Worm (Caenorhabditis elegans) whole organism, early embryonic: ENCODE measurements around the gene cri-3.

Experiments used
- F13C5.2 ChIP-seq: sonication (generic microtip); optimal IDR thresholded peaks from 2 replicates; lab custom pipeline; 2017; ENCODE audit warnings: mild to moderate bottlenecking, missing genetic modification characterization, inconsistent platforms, missing compliant biosample characterization
- aly-1 ChIP-seq: sonication (generic microtip); optimal IDR thresholded peaks from 2 replicates; lab custom pipeline; 2016; ENCODE audit warnings: missing genetic modification characterization, missing compliant biosample characterization
- ama-1 ChIP-seq: fragments of 150-350 bp; optimal IDR thresholded peaks from 2 replicates; lab custom pipeline; 2014
- ceh-13 ChIP-seq: fragments of 200-800 bp; sonication (Bioruptor generic); optimal IDR thresholded peaks from 2 replicates; lab custom pipeline; 2018; ENCODE audit warnings: mild to moderate bottlenecking, missing genetic modification characterization, missing compliant biosample characterization
- ets-7 ChIP-seq: sonication (generic microtip); optimal IDR thresholded peaks from 2 replicates; lab custom pipeline; 2016; ENCODE audit warnings: missing genotype, missing genetic modification characterization, missing compliant biosample characterization
- flt-1 ChIP-seq: fragments of 200-800 bp; sonication (Bioruptor generic); IDR thresholded peaks from 2 replicates; pipeline ENCODE4 v1.3.6; 2022; ENCODE audit warnings: missing genetic modification characterization, missing compliant biosample characterization
- hmbx-1 ChIP-seq: sonication (generic microtip); optimal IDR thresholded peaks from 2 replicates; lab custom pipeline; 2016; ENCODE audit warnings: mild to moderate bottlenecking, missing genetic modification characterization, missing compliant biosample characterization
- hmg-4 ChIP-seq: fragments of 200-800 bp; sonication (Bioruptor generic); optimal IDR thresholded peaks from 2 replicates; lab custom pipeline; 2018; ENCODE audit warnings: mild to moderate bottlenecking, missing genetic modification characterization, missing compliant biosample characterization
- sea-1 ChIP-seq: fragments of 200-800 bp; sonication (Bioruptor generic); conservative IDR thresholded peaks from 2 replicates; pipeline ENCODE4 v1.3.6; 2022; ENCODE audit warnings: missing genetic modification characterization, missing compliant biosample characterization
- tbx-11 ChIP-seq: fragments of 200-800 bp; sonication (Bioruptor generic); IDR thresholded peaks from 2 replicates; pipeline ENCODE4 v1.3.6; 2022; ENCODE audit warnings: missing genetic modification characterization, missing compliant biosample characterization

ce11 chrIII:3405535-3405934 lies 9.4 kb downstream of the cri-3 start, which contains the start of gene golg-4:
- TF ChIP-seq ama-1 (lab: Kevin White, UChicago) (no peak), aly-1 (tag; lab: Kevin White, UChicago) (no peak), hmg-4 (no peak), ets-7 (tag; lab: Kevin White, UChicago) (no peak), hmbx-1 (tag; lab: Kevin White, UChicago) (no peak), ceh-13 (GFP tag; lab: Kevin White, UChicago) (no peak), tbx-11 (GFP tag; lab: Robert Waterston, UW) (no peak), flt-1 (no peak), sea-1 (GFP tag; lab: Robert Waterston, UW) (no peak), F13C5.2 (no peak)
